Fruit fly (Drosophila melanogaster) whole organism, wandering third instar larva: ENCODE results near the gene CG17819.

Source experiments
- Abd-B ChIP-seq: fragments of >200 bp; optimal IDR thresholded peaks from 2 replicates; lab custom pipeline; 2017; ENCODE audit warnings: missing biosample characterization, missing genetic modification characterization
- CG32264 ChIP-seq: fragments of 200-800 bp; sonication (Bioruptor generic); optimal IDR thresholded peaks from 2 replicates; lab custom pipeline; 2016; ENCODE audit warnings: missing biosample characterization, missing genetic modification characterization
- CG9705 ChIP-seq: fragments of 200-800 bp; sonication (Bioruptor generic); optimal IDR thresholded peaks from 2 replicates; lab custom pipeline; 2018; ENCODE audit warnings: missing biosample characterization, mild to moderate bottlenecking, missing genetic modification characterization
- CrebA ChIP-seq: fragments of 200-800 bp; sonication (Bioruptor generic); optimal IDR thresholded peaks from 2 replicates; lab custom pipeline; 2016; ENCODE audit warnings: missing biosample characterization, mild to moderate bottlenecking, missing genetic modification characterization, borderline replicate concordance
- Dfd ChIP-seq: fragments of >200 bp; optimal IDR thresholded peaks from 2 replicates; lab custom pipeline; 2017; ENCODE audit warnings: missing biosample characterization, missing genetic modification characterization
- Dif ChIP-seq: fragments of 200-275, 200-300 bp; sonication (Bioruptor generic); optimal IDR thresholded peaks from 2 replicates; lab custom pipeline; 2018; ENCODE audit warnings: missing biosample characterization, missing genetic modification characterization; ENCODE audit not compliant: partially characterized antibody
- GATAd ChIP-seq: sonication (Bioruptor generic); optimal IDR thresholded peaks from 2 replicates; lab custom pipeline; 2016; ENCODE audit warnings: missing biosample characterization, missing genetic modification characterization
- HLH106 ChIP-seq: fragments of 200-800 bp; optimal IDR thresholded peaks from 3 replicates; lab custom pipeline; 2019; ENCODE audit warnings: missing biosample characterization, mild to moderate bottlenecking, missing genetic modification characterization, moderate library complexity
- Hnf4 ChIP-seq: fragments of 200-800 bp; sonication (Bioruptor generic); optimal IDR thresholded peaks from 2 replicates; lab custom pipeline; 2016; ENCODE audit warnings: missing biosample characterization, mild to moderate bottlenecking, missing genetic modification characterization
- Hr78 ChIP-seq: fragments of >200 bp; optimal IDR thresholded peaks from 2 replicates; lab custom pipeline; 2017; ENCODE audit warnings: missing biosample characterization, missing genetic modification characterization
- Hr83 ChIP-seq: fragments of 200-300 bp; sonication (Bioruptor generic); optimal IDR thresholded peaks from 2 replicates; lab custom pipeline; 2016; ENCODE audit warnings: missing biosample characterization, mild to moderate bottlenecking, missing genetic modification characterization, moderate library complexity; ENCODE audit not compliant: poor library complexity, severe bottlenecking
- Jra ChIP-seq: sonication (Bioruptor generic); optimal IDR thresholded peaks from 2 replicates; lab custom pipeline; 2016; ENCODE audit warnings: missing biosample characterization, missing genetic modification characterization
- Mio ChIP-seq: sonication (Bioruptor generic); optimal IDR thresholded peaks from 2 replicates; lab custom pipeline; 2016; ENCODE audit warnings: missing biosample characterization, missing genetic modification characterization
- Myc ChIP-seq: fragments of >200 bp; optimal IDR thresholded peaks from 2 replicates; lab custom pipeline; 2017
- OdsH ChIP-seq: fragments of 200-800 bp; sonication (Bioruptor generic); optimal IDR thresholded peaks from 2 replicates; lab custom pipeline; 2016; ENCODE audit warnings: missing biosample characterization, mild to moderate bottlenecking, missing genetic modification characterization
- Rel ChIP-seq, 2 experiments: fragments of 200-800 bp; sonication (Bioruptor generic) in 1 of 2; optimal IDR thresholded peaks; 2 replicates in 1 of 2; 3 replicates in 1 of 2; lab custom pipeline; 2016 to 2019; ENCODE audit warnings: mild to moderate bottlenecking in 2 of 2, missing biosample characterization in 2 of 2, missing genetic modification characterization in 2 of 2, moderate library complexity in 1 of 2
- Vsx2 ChIP-seq: fragments of 200-300, 225-300 bp; sonication (Bioruptor generic); optimal IDR thresholded peaks from 2 replicates; lab custom pipeline; 2018; ENCODE audit warnings: missing biosample characterization, missing genetic modification characterization; ENCODE audit not compliant: partially characterized antibody
- br ChIP-seq: fragments of 200-800 bp; sonication (Bioruptor generic); optimal IDR thresholded peaks from 2 replicates; lab custom pipeline; 2016; ENCODE audit warnings: missing biosample characterization, missing genetic modification characterization
- brk ChIP-seq: fragments of 200-800 bp; sonication (Bioruptor generic); optimal IDR thresholded peaks from 2 replicates; lab custom pipeline; 2016; ENCODE audit warnings: missing biosample characterization, mild to moderate bottlenecking, missing genetic modification characterization
- dl ChIP-seq, 2 experiments: fragments of 175-275, 200-275 bp in 1 of 2; fragments of 200-275 bp in 1 of 2; sonication (Bioruptor generic); optimal IDR thresholded peaks; lab custom pipeline; 2018; ENCODE audit warnings: mild to moderate bottlenecking in 2 of 2, missing biosample characterization in 2 of 2, missing genetic modification characterization in 2 of 2, moderate library complexity in 2 of 2; ENCODE audit not compliant: partially characterized antibody in 2 of 2, insufficient read depth in 1 of 2
- dmrt93B ChIP-seq: fragments of 200-800 bp; sonication (Bioruptor generic); optimal IDR thresholded peaks from 2 replicates; lab custom pipeline; 2018; ENCODE audit warnings: missing biosample characterization, mild to moderate bottlenecking, missing genetic modification characterization
- dsf ChIP-seq: sonication (Bioruptor generic); optimal IDR thresholded peaks from 2 replicates; lab custom pipeline; 2016; ENCODE audit warnings: missing biosample characterization, missing genetic modification characterization, borderline replicate concordance
- ey ChIP-seq: fragments of 200-800 bp; sonication (Bioruptor generic); optimal IDR thresholded peaks from 2 replicates; lab custom pipeline; 2016; ENCODE audit warnings: missing biosample characterization, missing genetic modification characterization
- foxo ChIP-seq, 2 experiments: fragments of 200-800 bp; sonication (Bioruptor generic); optimal IDR thresholded peaks; 2 replicates in 1 of 2; 3 replicates in 1 of 2; lab custom pipeline; 2016 to 2017; ENCODE audit warnings: missing biosample characterization in 2 of 2, missing genetic modification characterization in 2 of 2
- fru ChIP-seq: fragments of 200-800 bp; sonication (Bioruptor generic); optimal IDR thresholded peaks from 3 replicates; lab custom pipeline; 2016; ENCODE audit warnings: missing biosample characterization, mild to moderate bottlenecking, missing genetic modification characterization
- jim ChIP-seq: fragments of 175-275, 200-325 bp; sonication (Bioruptor generic); optimal IDR thresholded peaks from 2 replicates; lab custom pipeline; 2016; ENCODE audit warnings: missing biosample characterization, mild to moderate bottlenecking, missing genetic modification characterization
- lola ChIP-seq: fragments of >200 bp; optimal IDR thresholded peaks from 2 replicates; lab custom pipeline; 2017; ENCODE audit warnings: missing biosample characterization, missing genetic modification characterization
- pan ChIP-seq: fragments of >200 bp; optimal IDR thresholded peaks from 2 replicates; lab custom pipeline; 2017
- psq ChIP-seq: fragments of 200-800 bp; sonication (Bioruptor generic); optimal IDR thresholded peaks from 3 replicates; lab custom pipeline; 2017; ENCODE audit warnings: missing biosample characterization, mild to moderate bottlenecking, missing genetic modification characterization, moderate library complexity
- rgr ChIP-seq: fragments of 200-800 bp; sonication (Bioruptor generic); optimal IDR thresholded peaks from 3 replicates; lab custom pipeline; 2016; ENCODE audit warnings: missing biosample characterization, mild to moderate bottlenecking, missing genetic modification characterization
- sage ChIP-seq: fragments of 200-800 bp; sonication (Bioruptor generic); optimal IDR thresholded peaks from 2 replicates; lab custom pipeline; 2016; ENCODE audit warnings: missing biosample characterization, mild to moderate bottlenecking, missing genetic modification characterization
- sv ChIP-seq: fragments of 200-800 bp; sonication (Bioruptor generic); optimal IDR thresholded peaks from 3 replicates; lab custom pipeline; 2016; ENCODE audit warnings: missing biosample characterization, missing genetic modification characterization
- tai ChIP-seq: sonication (Bioruptor generic); optimal IDR thresholded peaks from 2 replicates; lab custom pipeline; 2016; ENCODE audit warnings: missing biosample characterization, missing genetic modification characterization
- usp ChIP-seq: fragments of >200 bp; optimal IDR thresholded peaks from 2 replicates; lab custom pipeline; 2017; ENCODE audit warnings: missing biosample characterization, missing genetic modification characterization
- woc ChIP-seq: sonication (Bioruptor generic); optimal IDR thresholded peaks from 2 replicates; lab custom pipeline; 2016; ENCODE audit warnings: missing biosample characterization, mild to moderate bottlenecking, missing genetic modification characterization

CG17819 gene

dm6 chr3R:21837069-21837977, 48.0 kb downstream of the CG17819 start:
- no peak for TF ChIP-seq lola (GFP tag; lab: Kevin White, UChicago)
- no peak for TF ChIP-seq Jra (GFP tag; lab: Kevin White, UChicago)
- TF ChIP-seq Dfd (GFP tag; lab: Kevin White, UChicago): peak; percentile 93
- no peak for TF ChIP-seq usp
- no peak for TF ChIP-seq HLH106 (tag; lab: Kevin White, UChicago)
- peak; percentile 48 for TF ChIP-seq jim
- no peak for TF ChIP-seq dl (GFP tag; optimal IDR thresholded peaks at IDR 0.05; lab: Kevin White, UChicago; ENCODE audit: insufficient read depth in 1 of 2, partially characterized antibody in 2 of 2)
- TF ChIP-seq rgr (GFP tag; lab: Kevin White, UChicago): no peak
- TF ChIP-seq Hnf4: no peak
- TF ChIP-seq foxo (GFP tag; optimal IDR thresholded peaks at IDR 0.05; lab: Kevin White, UChicago): peak in 1 of 2 experiments; percentile 1
- TF ChIP-seq Mio (GFP tag; lab: Kevin White, UChicago): no peak
- TF ChIP-seq Rel (GFP tag; optimal IDR thresholded peaks at IDR 0.05; lab: Kevin White, UChicago): peak; percentile 12
- TF ChIP-seq Rel (tag; optimal IDR thresholded peaks at IDR 0.05; lab: Kevin White, UChicago): peak; percentile 20
- TF ChIP-seq Vsx2 (GFP tag; lab: Kevin White, UChicago): no peak
- TF ChIP-seq pan (lab: Kevin White, UChicago): no peak
- TF ChIP-seq Abd-B: no peak
- TF ChIP-seq GATAd (GFP tag; lab: Kevin White, UChicago): no peak
- peak; percentile 31 for TF ChIP-seq dmrt93B (GFP tag; lab: Kevin White, UChicago)
- TF ChIP-seq woc (GFP tag; lab: Kevin White, UChicago): peak; percentile 20
- peak; percentile 49 for TF ChIP-seq CG32264 (GFP tag; lab: Kevin White, UChicago)
- no peak for TF ChIP-seq sv (GFP tag; lab: Kevin White, UChicago)
- TF ChIP-seq Hr78 (GFP tag; lab: Kevin White, UChicago): no peak
- no peak for TF ChIP-seq br
- no peak for TF ChIP-seq brk (GFP tag; lab: Kevin White, UChicago)
- peak; percentile 56 for TF ChIP-seq psq (GFP tag; lab: Kevin White, UChicago)
- TF ChIP-seq OdsH (GFP tag; lab: Kevin White, UChicago): no peak
- TF ChIP-seq Myc (lab: Kevin White, UChicago): no peak
- no peak for TF ChIP-seq dsf (GFP tag; lab: Kevin White, UChicago)
- TF ChIP-seq sage (GFP tag; lab: Kevin White, UChicago): peak; percentile 7
- no peak for TF ChIP-seq tai (GFP tag; lab: Kevin White, UChicago)
- TF ChIP-seq CG9705 (GFP tag; lab: Kevin White, UChicago): no peak
- no peak for TF ChIP-seq Hr83 (GFP tag; lab: Kevin White, UChicago)
- peak; percentile 77 for TF ChIP-seq fru (GFP tag; lab: Kevin White, UChicago)
- TF ChIP-seq CrebA (GFP tag; lab: Kevin White, UChicago): no peak
- TF ChIP-seq Dif: no peak

dm6 chr3R:21836614-21837013, 48.7 kb downstream of the CG17819 start:
- no peak for TF ChIP-seq rgr (GFP tag; lab: Kevin White, UChicago)
- TF ChIP-seq Rel (GFP tag; optimal IDR thresholded peaks at IDR 0.05; lab: Kevin White, UChicago): no peak
- peak; percentile 50 for TF ChIP-seq Rel (tag; optimal IDR thresholded peaks at IDR 0.05; lab: Kevin White, UChicago)
- TF ChIP-seq, all 38 proteins: peak for 1

- TF ChIP-seq tai (GFP tag; lab: Kevin White, UChicago) (peak; percentile 21), Hnf4 (no peak), foxo (GFP tag; optimal IDR thresholded peaks at IDR 0.05; lab: Kevin White, UChicago) (peak in 1 of 2 experiments; percentile 20), ey (peak; percentile 26), fru (GFP tag; lab: Kevin White, UChicago) (peak; percentile 19), sv (GFP tag; lab: Kevin White, UChicago) (no peak), Myc (lab: Kevin White, UChicago) (no peak), woc (GFP tag; lab: Kevin White, UChicago) (peak; percentile 17)
- TF ChIP-seq, all 38 proteins: peak for 5
These were observed 49.2 kb downstream of the CG17819 start for dm6 chr3R:21836201-21836504.
